Fruit fly (Drosophila melanogaster): ENCODE results near the gene Argk2.

Argk2 gene

dm6 chr3L:9023627-9024026 is 23.6 kb upstream of the Argk2 start:
- no peak for TF ChIP-seq h (optimal IDR thresholded peaks at IDR 0.05)
- no peak for TF ChIP-seq insv (optimal IDR thresholded peaks at IDR 0.05)

dm6 chr3L:9024741-9025140 is 22.5 kb upstream of the Argk2 start:
- TF ChIP-seq Myc (optimal IDR thresholded peaks at IDR 0.05) = no peak
- TF ChIP-seq Sin3A (optimal IDR thresholded peaks at IDR 0.05) = no peak
- TF ChIP-seq insv (optimal IDR thresholded peaks at IDR 0.05) = no peak
- TF ChIP-seq h (optimal IDR thresholded peaks at IDR 0.05) = no peak
- no peak for TF ChIP-seq psq (optimal IDR thresholded peaks at IDR 0.05)
- no peak for TF ChIP-seq ttk (optimal IDR thresholded peaks at IDR 0.05)

dm6 chr3L:9025178-9025577 is 22.1 kb upstream of the Argk2 start:
- no peak for TF ChIP-seq Sin3A (optimal IDR thresholded peaks at IDR 0.05)
- no peak for TF ChIP-seq psq (optimal IDR thresholded peaks at IDR 0.05)
- no peak for TF ChIP-seq ttk (optimal IDR thresholded peaks at IDR 0.05)
- TF ChIP-seq h (optimal IDR thresholded peaks at IDR 0.05) = no peak
- no peak for TF ChIP-seq insv (optimal IDR thresholded peaks at IDR 0.05)
- TF ChIP-seq Myc (optimal IDR thresholded peaks at IDR 0.05) = no peak

DNA sequence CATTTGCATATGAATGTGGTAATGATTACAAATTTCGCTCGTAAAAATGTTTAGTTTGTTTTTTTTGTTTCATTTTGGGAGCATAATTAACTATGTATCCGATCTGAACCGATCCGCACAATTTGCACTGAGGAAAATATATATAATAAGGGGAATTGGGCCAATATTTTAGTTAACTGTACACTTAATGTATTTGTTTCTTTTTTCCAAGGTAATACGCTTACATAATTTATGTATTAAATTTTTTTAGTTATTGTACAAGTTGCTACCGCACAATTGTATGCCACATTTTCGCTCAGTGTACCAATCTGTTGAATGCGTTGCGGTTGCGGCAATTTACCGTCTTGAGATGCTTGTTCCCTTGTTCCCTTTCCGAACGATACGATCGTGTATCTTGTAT is 21.6 kb upstream of the Argk2 start:
- no peak for TF ChIP-seq h (optimal IDR thresholded peaks at IDR 0.05)
- TF ChIP-seq psq (optimal IDR thresholded peaks at IDR 0.05) = no peak
- TF ChIP-seq Myc (optimal IDR thresholded peaks at IDR 0.05) = no peak
- no peak for TF ChIP-seq Sin3A (optimal IDR thresholded peaks at IDR 0.05)
- no peak for TF ChIP-seq insv (optimal IDR thresholded peaks at IDR 0.05)
- TF ChIP-seq ttk (optimal IDR thresholded peaks at IDR 0.05) = no peak

dm6 chr3L:9026568-9026967 is 20.7 kb upstream of the Argk2 start:
- no peak for TF ChIP-seq ttk (optimal IDR thresholded peaks at IDR 0.05)
- TF ChIP-seq Sin3A (optimal IDR thresholded peaks at IDR 0.05) = no peak
- no peak for TF ChIP-seq psq (optimal IDR thresholded peaks at IDR 0.05)
- no peak for TF ChIP-seq insv (optimal IDR thresholded peaks at IDR 0.05)
- no peak for TF ChIP-seq h (optimal IDR thresholded peaks at IDR 0.05)
- no peak for TF ChIP-seq Myc (optimal IDR thresholded peaks at IDR 0.05)

- TF ChIP-seq ttk (optimal IDR thresholded peaks at IDR 0.05) (no peak), psq (optimal IDR thresholded peaks at IDR 0.05) (no peak), Sin3A (optimal IDR thresholded peaks at IDR 0.05) (no peak), insv (optimal IDR thresholded peaks at IDR 0.05) (no peak), h (optimal IDR thresholded peaks at IDR 0.05) (no peak), Myc (optimal IDR thresholded peaks at IDR 0.05) (no peak)
These were observed 20.0 kb upstream of the Argk2 start for dm6 chr3L:9027122-9027696.

dm6 chr3L:9028057-9028456 is 19.2 kb upstream of the Argk2 start:
- no peak for TF ChIP-seq Myc (optimal IDR thresholded peaks at IDR 0.05)
- TF ChIP-seq h (optimal IDR thresholded peaks at IDR 0.05) = no peak
- TF ChIP-seq ttk (optimal IDR thresholded peaks at IDR 0.05) = no peak
- TF ChIP-seq psq (optimal IDR thresholded peaks at IDR 0.05) = no peak
- TF ChIP-seq Sin3A (optimal IDR thresholded peaks at IDR 0.05) = no peak
- TF ChIP-seq insv (optimal IDR thresholded peaks at IDR 0.05) = no peak

DNA sequence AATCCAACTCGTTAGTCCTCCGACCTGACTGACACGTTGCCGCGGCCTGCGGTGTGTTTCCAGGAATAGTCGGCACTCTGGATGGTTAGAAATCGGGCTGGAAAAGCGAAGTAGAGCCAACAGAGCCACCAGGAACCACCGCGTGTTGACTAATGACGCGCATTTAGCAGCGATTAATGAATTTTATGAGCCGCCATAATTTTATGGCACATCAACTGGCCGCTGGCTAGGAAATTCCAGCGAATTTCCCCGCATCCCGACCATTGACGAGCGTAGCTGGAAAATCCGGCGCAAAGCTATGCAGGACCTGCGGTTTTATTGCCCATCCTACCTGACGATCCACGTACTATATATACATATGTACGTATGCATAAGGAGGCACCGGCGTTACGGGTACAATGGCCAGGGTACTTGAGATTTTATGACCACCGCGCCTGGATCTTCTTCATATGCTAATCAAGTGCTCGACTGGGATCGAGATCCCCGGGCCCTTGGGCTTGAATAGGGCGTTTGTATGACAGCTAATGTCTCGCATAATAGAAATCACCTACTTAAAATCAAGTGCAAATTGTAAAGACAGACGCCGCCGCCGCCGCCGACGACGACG is 18.0 kb upstream of the Argk2 start:
- TF ChIP-seq Sin3A (optimal IDR thresholded peaks at IDR 0.05) = no peak
- TF ChIP-seq h (optimal IDR thresholded peaks at IDR 0.05) = no peak
- no peak for TF ChIP-seq insv (optimal IDR thresholded peaks at IDR 0.05)
- no peak for TF ChIP-seq psq (optimal IDR thresholded peaks at IDR 0.05)
- TF ChIP-seq Myc (optimal IDR thresholded peaks at IDR 0.05) = no peak
- TF ChIP-seq ttk (optimal IDR thresholded peaks at IDR 0.05) = no peak

dm6 chr3L:9032871-9033270 is 14.4 kb upstream of the Argk2 start:
- TF ChIP-seq Myc (optimal IDR thresholded peaks at IDR 0.05) (no peak), psq (optimal IDR thresholded peaks at IDR 0.05) (no peak), ttk (optimal IDR thresholded peaks at IDR 0.05) (no peak), insv (optimal IDR thresholded peaks at IDR 0.05) (no peak), Sin3A (optimal IDR thresholded peaks at IDR 0.05) (no peak), h (optimal IDR thresholded peaks at IDR 0.05) (no peak)

dm6 chr3L:9033537-9033936 is 13.7 kb upstream of the Argk2 start:
- TF ChIP-seq h (optimal IDR thresholded peaks at IDR 0.05) = no peak
- no peak for TF ChIP-seq ttk (optimal IDR thresholded peaks at IDR 0.05)
- no peak for TF ChIP-seq Sin3A (optimal IDR thresholded peaks at IDR 0.05)
- TF ChIP-seq insv (optimal IDR thresholded peaks at IDR 0.05) = no peak

- TF ChIP-seq ttk (optimal IDR thresholded peaks at IDR 0.05) (no peak), Myc (optimal IDR thresholded peaks at IDR 0.05) (no peak), insv (optimal IDR thresholded peaks at IDR 0.05) (no peak), psq (optimal IDR thresholded peaks at IDR 0.05) (no peak), Sin3A (optimal IDR thresholded peaks at IDR 0.05) (no peak), h (optimal IDR thresholded peaks at IDR 0.05) (no peak)
These were observed 13.1 kb upstream of the Argk2 start for dm6 chr3L:9033999-9034626.

DNA sequence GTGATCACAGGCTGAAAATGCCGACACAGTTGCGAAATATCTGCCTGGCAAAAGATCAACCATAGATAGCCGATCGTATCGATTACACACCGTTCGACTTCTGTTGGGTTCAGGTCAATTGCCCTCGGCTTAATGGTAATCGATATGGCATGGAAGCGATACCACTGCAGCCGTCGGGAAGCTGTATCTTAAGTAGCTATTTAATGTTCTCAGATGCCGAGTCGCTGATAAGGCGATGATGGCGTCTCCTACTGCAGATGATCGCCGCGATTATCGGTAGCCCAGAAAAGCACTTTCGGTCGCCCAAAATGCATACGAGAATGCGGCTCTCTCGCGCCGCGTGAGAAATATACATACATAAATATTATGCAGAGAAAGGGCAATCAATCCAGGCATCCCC is 9.6 kb upstream of the Argk2 start:
- TF ChIP-seq ttk (optimal IDR thresholded peaks at IDR 0.05) (no peak), psq (optimal IDR thresholded peaks at IDR 0.05) (no peak), Sin3A (optimal IDR thresholded peaks at IDR 0.05) (no peak), h (optimal IDR thresholded peaks at IDR 0.05) (no peak)

DNA sequence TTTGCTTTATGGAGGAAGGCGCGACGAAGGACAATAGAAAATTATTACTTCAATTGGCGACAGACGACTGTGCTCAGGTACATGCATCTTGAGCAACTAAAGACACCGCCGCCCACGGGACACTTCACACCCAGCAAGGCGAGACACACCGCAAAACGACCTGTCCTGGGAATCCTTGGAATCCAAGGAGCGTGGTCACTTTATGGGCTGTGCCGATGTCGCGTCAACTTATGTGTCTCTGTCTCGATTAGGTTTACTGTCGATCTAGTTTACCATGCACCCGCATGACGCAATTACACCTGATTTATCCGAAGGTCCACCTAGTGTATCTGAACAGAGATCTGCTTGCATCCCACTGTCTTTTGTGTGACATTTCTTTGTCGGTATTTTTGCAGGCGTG is 8.1 kb upstream of the Argk2 start:
- TF ChIP-seq ttk (optimal IDR thresholded peaks at IDR 0.05) = no peak
- TF ChIP-seq Sin3A (optimal IDR thresholded peaks at IDR 0.05) = no peak
- TF ChIP-seq psq (optimal IDR thresholded peaks at IDR 0.05) = no peak
- no peak for TF ChIP-seq h (optimal IDR thresholded peaks at IDR 0.05)
- no peak for TF ChIP-seq insv (optimal IDR thresholded peaks at IDR 0.05)
- TF ChIP-seq Myc (optimal IDR thresholded peaks at IDR 0.05) = no peak

Measured in Kc167 (cell line).